Fruit fly (Drosophila melanogaster): ENCODE results near the gene kek3.

kek3 gene

DNA sequence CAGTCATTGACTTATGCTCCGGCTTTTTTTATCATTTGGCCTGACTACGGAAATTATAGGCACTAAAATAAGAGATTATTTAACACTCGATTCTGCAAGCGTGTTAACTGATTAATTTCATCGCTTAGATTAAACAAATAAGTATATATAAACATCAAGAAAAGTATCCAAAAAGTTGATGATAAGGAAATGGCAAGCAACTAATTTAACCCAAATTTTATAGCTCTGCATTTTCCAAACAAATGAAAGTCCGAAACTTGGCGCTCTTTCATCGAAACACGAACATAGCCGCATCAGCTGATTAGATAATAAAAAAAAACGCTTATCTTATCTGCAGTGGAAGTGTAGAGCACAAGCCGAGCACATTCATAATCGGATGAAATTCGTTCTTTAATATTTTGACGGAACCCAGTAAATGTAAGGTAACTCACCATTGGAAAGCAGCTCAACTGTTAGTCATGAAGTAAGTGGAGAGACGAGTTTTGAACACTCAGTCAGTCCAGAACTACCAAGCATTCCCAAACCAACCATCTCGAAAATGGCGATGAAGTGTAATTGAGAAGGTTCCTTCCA is 77.2 kb downstream of the kek3 start, which contains the start of gene CG18480 (continued):
- peak; percentile 100 for TF ChIP-seq GATAe (GFP tag; conservative IDR thresholded peaks at IDR 0.05)
- no peak for TF ChIP-seq CG7357 (GFP tag; IDR thresholded peaks at IDR 0.05)
- peak; percentile 31 for TF ChIP-seq pho (GFP tag; optimal IDR thresholded peaks at IDR 0.05)
- TF ChIP-seq run (tag; optimal IDR thresholded peaks at IDR 0.05), result no peak
- TF ChIP-seq chinmo (GFP tag; IDR thresholded peaks at IDR 0.05; ENCODE audit: partially characterized antibody), result no peak
- peak; percentile 69 for TF ChIP-seq CG32532 (GFP tag; IDR thresholded peaks at IDR 0.05)
- TF ChIP-seq Hr3 (GFP tag; optimal IDR thresholded peaks at IDR 0.05), result peak; percentile 18
- TF ChIP-seq Eip74EF (GFP tag; optimal IDR thresholded peaks at IDR 0.05), result no peak
- peak; percentile 30 for TF ChIP-seq Sox102F (GFP tag; optimal IDR thresholded peaks at IDR 0.05)
- no peak; the same call in 1 of the 2 replicates for TF ChIP-seq CG31441 (GFP tag; IDR thresholded peaks at IDR 0.05)
- peak; percentile 33 for TF ChIP-seq CG12071 (GFP tag; optimal IDR thresholded peaks at IDR 0.05)
- TF ChIP-seq Nf-YA (GFP tag; IDR thresholded peaks at IDR 0.05), result no peak
- peak; percentile 42 for TF ChIP-seq HLH54F (GFP tag; optimal IDR thresholded peaks at IDR 0.05)
- peak; percentile 84 for TF ChIP-seq sens (GFP tag)
- TF ChIP-seq trh (GFP tag; optimal IDR thresholded peaks at IDR 0.05), result no peak
- peak in 1 of 2 experiments; percentile 31 for TF ChIP-seq Pdp1 (GFP tag; optimal IDR thresholded peaks at IDR 0.05)
- TF ChIP-seq CG4730 (GFP tag; IDR thresholded peaks at IDR 0.05), result no peak
- no peak for TF ChIP-seq Rx (GFP tag; IDR thresholded peaks at IDR 0.05)
- no peak for TF ChIP-seq CG17829 (tag; optimal IDR thresholded peaks at IDR 0.05)
- TF ChIP-seq Xrp1 (GFP tag; IDR thresholded peaks at IDR 0.05), result no peak
- peak; percentile 25 for TF ChIP-seq HHEX (GFP tag; optimal IDR thresholded peaks at IDR 0.05)
- peak; percentile 41 for TF ChIP-seq CG3281 (GFP tag; optimal IDR thresholded peaks at IDR 0.05)
- TF ChIP-seq tll (GFP tag; optimal IDR thresholded peaks at IDR 0.05), result no peak
- TF ChIP-seq CG31388 (GFP tag; optimal IDR thresholded peaks at IDR 0.05), result no peak
- no peak for TF ChIP-seq aop (GFP tag; IDR thresholded peaks at IDR 0.05)
- no peak for TF ChIP-seq seq (GFP tag; IDR thresholded peaks at IDR 0.05)
- TF ChIP-seq row (GFP tag; IDR thresholded peaks at IDR 0.05), result peak; percentile 91
- peak; percentile 12 for TF ChIP-seq CG13296 (GFP tag; optimal IDR thresholded peaks at IDR 0.05)
- no peak for TF ChIP-seq CG16815 (GFP tag; optimal IDR thresholded peaks at IDR 0.05)
- no peak for TF ChIP-seq zf30C (GFP tag; optimal IDR thresholded peaks at IDR 0.05)
- no peak for TF ChIP-seq vnd (GFP tag; IDR thresholded peaks at IDR 0.05; ENCODE audit: partially characterized antibody)
- TF ChIP-seq Sox100B (GFP tag; optimal IDR thresholded peaks at IDR 0.05), result no peak
- no peak for TF ChIP-seq ato (GFP tag; IDR thresholded peaks at IDR 0.05; ENCODE audit: partially characterized antibody)
- TF ChIP-seq CG17568 (GFP tag; optimal IDR thresholded peaks at IDR 0.05), result no peak
- TF ChIP-seq CG14014 (GFP tag; IDR thresholded peaks at IDR 0.05), result no peak
- TF ChIP-seq CG12236 (GFP tag; optimal IDR thresholded peaks at IDR 0.05), result no peak
- TF ChIP-seq CG17912 (GFP tag; optimal IDR thresholded peaks at IDR 0.05), result no peak
- no peak for TF ChIP-seq CG17802 (tag; optimal IDR thresholded peaks at IDR 0.05)
- TF ChIP-seq ara (GFP tag; IDR thresholded peaks at IDR 0.05), result no peak
- no peak for TF ChIP-seq Atf6 (GFP tag; IDR thresholded peaks at IDR 0.05)
- no peak for TF ChIP-seq Opbp (GFP tag; IDR thresholded peaks at IDR 0.05; ENCODE audit: partially characterized antibody)
- no peak for TF ChIP-seq amos (GFP tag; IDR thresholded peaks at IDR 0.05; ENCODE audit: partially characterized antibody)
- TF ChIP-seq CG13775 (GFP tag; optimal IDR thresholded peaks at IDR 0.05), result no peak
- TF ChIP-seq CG15073 (GFP tag; optimal IDR thresholded peaks at IDR 0.05), result no peak
- TF ChIP-seq CG5245 (GFP tag; optimal IDR thresholded peaks at IDR 0.05), result no peak
- TF ChIP-seq CG32767 (GFP tag; IDR thresholded peaks at IDR 0.05), result no peak
- TF ChIP-seq hb (GFP tag; IDR thresholded peaks at IDR 0.05; ENCODE audit: partially characterized antibody), result no peak
- TF ChIP-seq ci (GFP tag; IDR thresholded peaks at IDR 0.05), result peak; percentile 79
- TF ChIP-seq oc (tag; optimal IDR thresholded peaks at IDR 0.05), result no peak
- peak; percentile 44 for TF ChIP-seq CG11504 (tag; optimal IDR thresholded peaks at IDR 0.05)
